Fruit fly (Drosophila melanogaster) whole organism, embryonic: ENCODE measurements around the gene Ugt36D1.

Experiments used
- Blimp-1 ChIP-seq: fragments of 200-800 bp; sonication (Bioruptor generic); optimal IDR thresholded peaks from 3 replicates; lab custom pipeline; 2018; ENCODE audit warnings: missing biosample characterization, missing genetic modification characterization, mild to moderate bottlenecking, moderate library complexity, missing genetic modification reagents
- C15 ChIP-seq: fragments of 200-800 bp; sonication (Bioruptor generic); IDR thresholded peaks from 3 replicates; pipeline ENCODE4 v1.3.6; 2022; ENCODE audit warnings: missing biosample characterization, missing genetic modification characterization
- CG10431 ChIP-seq: fragments of 200-800 bp; sonication (Bioruptor generic); optimal IDR thresholded peaks from 3 replicates; lab custom pipeline; 2018; ENCODE audit warnings: missing biosample characterization, mild to moderate bottlenecking, missing genetic modification characterization
- CG11093 ChIP-seq: fragments of 200-800 bp; sonication (Bioruptor generic); IDR thresholded peaks from 3 replicates; pipeline ENCODE4 v1.3.6; 2022; ENCODE audit warnings: missing biosample characterization, missing genetic modification characterization
- CG12155 ChIP-seq: fragments of 200-800 bp; sonication (Bioruptor generic); optimal IDR thresholded peaks from 3 replicates; lab custom pipeline; 2016; ENCODE audit warnings: missing biosample characterization, missing genetic modification characterization
- CG12769 ChIP-seq: fragments of 200-800 bp; sonication (Bioruptor generic); optimal IDR thresholded peaks from 2 replicates; lab custom pipeline; 2019; ENCODE audit warnings: missing biosample characterization, mild to moderate bottlenecking, missing genetic modification characterization, moderate library complexity
- CG14441 ChIP-seq: fragments of 200-800 bp; sonication (Bioruptor generic); IDR thresholded peaks from 2 replicates; pipeline ENCODE4 v1.3.6; 2022; ENCODE audit warnings: missing biosample characterization, missing genetic modification characterization
- CG15073 ChIP-seq: fragments of 200-800 bp; sonication (Bioruptor generic); optimal IDR thresholded peaks from 2 replicates; lab custom pipeline; 2016; ENCODE audit warnings: missing biosample characterization, missing genetic modification characterization
- CG16779 ChIP-seq: fragments of 200-800 bp; sonication (Bioruptor generic); IDR thresholded peaks from 2 replicates; pipeline ENCODE4 v1.3.6; 2022; ENCODE audit warnings: missing biosample characterization, missing genetic modification characterization
- CG17385 ChIP-seq: fragments of 200-800 bp; sonication (Bioruptor generic); optimal IDR thresholded peaks from 3 replicates; lab custom pipeline; 2018; ENCODE audit warnings: missing biosample characterization, mild to moderate bottlenecking, missing genetic modification characterization
- CG1792 ChIP-seq: fragments of 200-800 bp; sonication (Bioruptor generic); optimal IDR thresholded peaks from 2 replicates; lab custom pipeline; 2016; ENCODE audit warnings: missing biosample characterization, missing genetic modification characterization
- CG2199 ChIP-seq: fragments of 200-800 bp; sonication (Bioruptor generic); IDR thresholded peaks from 3 replicates; pipeline ENCODE4 v1.3.6; 2022; ENCODE audit warnings: missing biosample characterization, missing genetic modification characterization
- CG30020 ChIP-seq: fragments of 200-800 bp; optimal IDR thresholded peaks from 2 replicates; lab custom pipeline; 2019; ENCODE audit warnings: missing biosample characterization, mild to moderate bottlenecking, missing genetic modification characterization, moderate library complexity
- CG30431 ChIP-seq: fragments of 200-800 bp; sonication (Bioruptor generic); optimal IDR thresholded peaks from 2 replicates; lab custom pipeline; 2017; ENCODE audit warnings: missing biosample characterization, missing genetic modification characterization
- CG31441 ChIP-seq: fragments of 200-800 bp; sonication (Bioruptor generic); IDR thresholded peaks from 2 replicates; pipeline ENCODE4 v1.3.6; 2022; ENCODE audit warnings: missing biosample characterization, missing genetic modification characterization
- CG32772 ChIP-seq: fragments of 200-800 bp; sonication (Bioruptor generic); IDR thresholded peaks from 2 replicates; pipeline ENCODE4 v1.3.6; 2022; ENCODE audit warnings: missing biosample characterization, missing genetic modification characterization
- CG42726 ChIP-seq: fragments of 200-800 bp; sonication (Bioruptor generic); IDR thresholded peaks from 2 replicates; pipeline ENCODE4 v1.3.6; 2022; ENCODE audit warnings: missing biosample characterization, missing genetic modification characterization; ENCODE audit not compliant: partially characterized antibody
- CG5245 ChIP-seq: fragments of 200-800 bp; sonication (Bioruptor generic); optimal IDR thresholded peaks from 3 replicates; lab custom pipeline; 2016; ENCODE audit warnings: missing biosample characterization, missing genetic modification characterization
- CG6254 ChIP-seq: fragments of 200-800 bp; sonication (Bioruptor generic); optimal IDR thresholded peaks from 3 replicates; lab custom pipeline; 2017; ENCODE audit warnings: mild to moderate bottlenecking, missing biosample characterization, missing genetic modification reagents, missing genetic modification characterization
- CG6791 ChIP-seq: fragments of 200-800 bp; sonication (Bioruptor generic); IDR thresholded peaks from 3 replicates; pipeline ENCODE4 v1.3.6; 2022; ENCODE audit warnings: missing biosample characterization, missing genetic modification characterization; ENCODE audit not compliant: partially characterized antibody
- CG7357 ChIP-seq: fragments of 200-800 bp; sonication (Bioruptor generic); IDR thresholded peaks from 3 replicates; pipeline ENCODE4 v1.3.6; 2022; ENCODE audit warnings: missing biosample characterization, missing genetic modification characterization
- CG7987 ChIP-seq: fragments of 200-800 bp; sonication (Bioruptor generic); optimal IDR thresholded peaks from 2 replicates; lab custom pipeline; 2018; ENCODE audit warnings: missing biosample characterization, mild to moderate bottlenecking, missing genetic modification characterization, moderate library complexity
- CG8281 ChIP-seq: fragments of 200-800 bp; sonication (Bioruptor generic); optimal IDR thresholded peaks from 2 replicates; lab custom pipeline; 2018; ENCODE audit warnings: missing biosample characterization, mild to moderate bottlenecking, missing genetic modification characterization, moderate library complexity
- CG8924 ChIP-seq: fragments of 200-800 bp; optimal IDR thresholded peaks from 3 replicates; lab custom pipeline; 2019; ENCODE audit warnings: missing biosample characterization, mild to moderate bottlenecking, missing genetic modification characterization, moderate library complexity
- CG9215 ChIP-seq: fragments of 200-800 bp; sonication (Bioruptor generic); IDR thresholded peaks from 2 replicates; pipeline ENCODE4 v1.3.6; 2022; ENCODE audit warnings: missing biosample characterization, missing genetic modification characterization
- CTCF ChIP-seq: fragments of 200-800 bp; sonication (Bioruptor generic); optimal IDR thresholded peaks from 2 replicates; lab custom pipeline; 2017; ENCODE audit warnings: missing biosample characterization, mild to moderate bottlenecking, missing genetic modification characterization, moderate library complexity
- D19A ChIP-seq: fragments of 200-800 bp; optimal IDR thresholded peaks from 3 replicates; lab custom pipeline; 2019; ENCODE audit warnings: missing biosample characterization, mild to moderate bottlenecking, missing genetic modification characterization, moderate library complexity
- Deaf1 ChIP-seq: fragments of 200-800 bp; optimal IDR thresholded peaks from 3 replicates; lab custom pipeline; 2019; ENCODE audit warnings: missing biosample characterization, mild to moderate bottlenecking, missing genetic modification characterization, moderate library complexity
- ERR ChIP-seq: fragments of 200-800 bp; sonication (Bioruptor generic); optimal IDR thresholded peaks from 2 replicates; lab custom pipeline; 2016; ENCODE audit warnings: missing biosample characterization, missing genetic modification characterization
- Fer1 ChIP-seq: fragments of 200-800 bp; sonication (Bioruptor generic); optimal IDR thresholded peaks from 2 replicates; lab custom pipeline; 2017; ENCODE audit warnings: missing biosample characterization, mild to moderate bottlenecking, missing genetic modification characterization
- Gsc ChIP-seq: fragments of 200-800 bp; sonication (Bioruptor generic); IDR thresholded peaks from 2 replicates; pipeline ENCODE4 v1.3.6; 2022; ENCODE audit warnings: missing biosample characterization, missing genetic modification characterization
- Mad ChIP-seq: fragments of 200-800 bp; sonication (Bioruptor generic); optimal IDR thresholded peaks from 2 replicates; lab custom pipeline; 2016; ENCODE audit warnings: missing biosample characterization, missing genetic modification characterization
- Max ChIP-seq: fragments of 200-800 bp; sonication (Bioruptor generic); optimal IDR thresholded peaks from 2 replicates; lab custom pipeline; 2016; ENCODE audit warnings: missing biosample characterization, mild to moderate bottlenecking, missing genetic modification characterization
- NfI ChIP-seq: fragments of 200-800 bp; sonication (Bioruptor generic); optimal IDR thresholded peaks from 3 replicates; lab custom pipeline; 2018; ENCODE audit warnings: missing biosample characterization, mild to moderate bottlenecking, missing genetic modification characterization, moderate library complexity
- Xrp1 ChIP-seq: fragments of 200-800 bp; sonication (Bioruptor generic); IDR thresholded peaks from 2 replicates; pipeline ENCODE4 v1.3.6; 2022; ENCODE audit warnings: missing biosample characterization, missing genetic modification characterization
- aop ChIP-seq: fragments of 200-800 bp; sonication (Bioruptor generic); IDR thresholded peaks from 2 replicates; pipeline ENCODE4 v1.3.6; 2022; ENCODE audit warnings: missing biosample characterization, missing genetic modification characterization
- az2 ChIP-seq: fragments of 200-800 bp; sonication (Bioruptor generic); optimal IDR thresholded peaks from 3 replicates; lab custom pipeline; 2016; ENCODE audit warnings: missing biosample characterization, missing genetic modification characterization
- bowl ChIP-seq: fragments of 200-800 bp; sonication (Bioruptor generic); IDR thresholded peaks from 2 replicates; pipeline ENCODE4 v1.3.6; 2022; ENCODE audit warnings: missing biosample characterization, missing genetic modification characterization
- crp ChIP-seq, 2 experiments: fragments of 200-800 bp; sonication (Bioruptor generic); optimal IDR thresholded peaks; 2 replicates in 1 of 2; 3 replicates in 1 of 2; lab custom pipeline; 2017; ENCODE audit warnings: missing biosample characterization in 2 of 2, missing genetic modification characterization in 2 of 2, mild to moderate bottlenecking in 1 of 2, moderate library complexity in 1 of 2
- fd3F ChIP-seq: fragments of 200-800 bp; sonication (Bioruptor generic); optimal IDR thresholded peaks from 2 replicates; lab custom pipeline; 2018; ENCODE audit warnings: missing biosample characterization, mild to moderate bottlenecking, missing genetic modification characterization, moderate library complexity
- fd64A ChIP-seq: fragments of 200-800 bp; sonication (Bioruptor generic); optimal IDR thresholded peaks from 3 replicates; lab custom pipeline; 2018; ENCODE audit warnings: missing biosample characterization, mild to moderate bottlenecking, missing genetic modification characterization
- fru ChIP-seq: fragments of >200 bp; optimal IDR thresholded peaks from 2 replicates; lab custom pipeline; 2017
- gt ChIP-seq: fragments of 200-800 bp; sonication (Bioruptor generic); IDR thresholded peaks from 2 replicates; pipeline ENCODE4 v1.3.6; 2022; ENCODE audit warnings: missing biosample characterization, missing genetic modification characterization
- h ChIP-seq: fragments of >200 bp; optimal IDR thresholded peaks from 2 replicates; lab custom pipeline; 2017
- ham ChIP-seq: fragments of 200-800 bp; sonication (Bioruptor generic); IDR thresholded peaks from 2 replicates; pipeline ENCODE4 v1.3.6; 2022; ENCODE audit warnings: missing biosample characterization, missing genetic modification characterization
- jigr1 ChIP-seq: fragments of 200-800 bp; sonication (Bioruptor generic); IDR thresholded peaks from 3 replicates; pipeline ENCODE4 v1.3.6; 2022; ENCODE audit warnings: missing biosample characterization, missing genetic modification characterization
- kah ChIP-seq: fragments of 200-800 bp; sonication (Bioruptor generic); optimal IDR thresholded peaks from 2 replicates; lab custom pipeline; 2018; ENCODE audit warnings: missing biosample characterization, mild to moderate bottlenecking, missing genetic modification characterization
- nerfin-2 ChIP-seq: fragments of 200-800 bp; sonication (Bioruptor generic); IDR thresholded peaks from 2 replicates; pipeline ENCODE4 v1.3.6; 2022; ENCODE audit warnings: missing biosample characterization, missing genetic modification characterization; ENCODE audit not compliant: partially characterized antibody
- ro ChIP-seq: fragments of 200-800 bp; sonication (Bioruptor generic); IDR thresholded peaks from 2 replicates; pipeline ENCODE4 v1.3.6; 2022; ENCODE audit warnings: missing biosample characterization, missing genetic modification characterization
- stwl ChIP-seq: fragments of 200-800 bp; sonication (Bioruptor generic); optimal IDR thresholded peaks from 3 replicates; lab custom pipeline; 2018; ENCODE audit warnings: missing biosample characterization, mild to moderate bottlenecking, missing genetic modification characterization, moderate library complexity
- twi ChIP-seq: fragments of 200-800 bp; optimal IDR thresholded peaks from 2 replicates; lab custom pipeline; 2019; ENCODE audit warnings: missing biosample characterization, mild to moderate bottlenecking, missing genetic modification characterization, moderate library complexity
- yki ChIP-seq: fragments of >200 bp; optimal IDR thresholded peaks from 3 replicates; lab custom pipeline; 2018
- zfh1 ChIP-seq: fragments of 200-800 bp; sonication (Bioruptor generic); IDR thresholded peaks from 3 replicates; pipeline ENCODE4 v1.3.6; 2022; ENCODE audit warnings: missing biosample characterization, missing genetic modification characterization

The Ugt36D1 gene

DNA sequence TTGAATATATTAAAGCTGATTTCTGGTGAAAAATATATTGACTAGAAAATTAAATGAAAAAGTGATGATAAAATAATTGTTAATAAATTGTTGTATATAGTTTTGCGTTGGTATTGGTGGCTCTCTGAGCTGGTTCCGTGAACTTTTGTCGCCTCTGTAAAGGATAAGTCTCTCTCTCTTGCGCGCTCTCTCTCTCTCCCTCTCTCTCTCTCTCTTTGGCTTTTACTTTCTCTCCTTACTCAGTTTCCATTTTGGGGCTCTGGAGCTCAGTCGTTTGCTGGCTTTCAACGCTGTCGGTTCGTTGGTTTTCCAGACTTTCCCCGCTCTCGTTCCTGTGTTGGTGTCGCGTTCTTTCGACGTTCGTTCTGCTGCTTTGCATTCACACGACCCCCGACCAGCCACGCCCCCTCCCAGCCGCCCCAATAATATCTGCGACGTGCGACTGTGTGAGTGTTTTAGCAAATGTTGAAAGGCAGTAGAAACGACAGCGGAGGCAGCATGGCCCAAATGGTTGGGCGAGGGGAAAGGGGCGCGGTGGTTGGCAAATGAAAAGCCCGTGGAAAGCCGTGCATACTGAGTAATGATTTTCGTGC is 21.7 kb downstream of the Ugt36D1 start, which contains the start of gene CG17321 (continued):
- TF ChIP-seq az2 (GFP tag; lab: Kevin White, UChicago), result no peak
- no peak for TF ChIP-seq NfI (GFP tag; lab: Kevin White, UChicago)
- peak; percentile 19 for TF ChIP-seq CG17385 (GFP tag; lab: Kevin White, UChicago)
- TF ChIP-seq CG2199, result no peak
- no peak for TF ChIP-seq C15 (GFP tag; lab: Robert Waterston, UW)
- no peak for TF ChIP-seq Mad (GFP tag; lab: Kevin White, UChicago)
- TF ChIP-seq CG42726 (GFP tag; lab: Robert Waterston, UW), result no peak
- no peak for TF ChIP-seq CG1792
- no peak for TF ChIP-seq bowl (GFP tag; lab: Robert Waterston, UW)
- no peak for TF ChIP-seq CG10431
- no peak for TF ChIP-seq fd64A
- no peak for TF ChIP-seq CTCF (GFP tag; lab: Kevin White, UChicago)
- TF ChIP-seq D19A, result no peak
- TF ChIP-seq nerfin-2 (GFP tag; lab: Robert Waterston, UW), result 0 out of 2 replicates have a peak, but pooled peaks have one; percentile 18
- no peak for TF ChIP-seq CG14441
- no peak for TF ChIP-seq ro
- TF ChIP-seq CG11093 (GFP tag; lab: Robert Waterston, UW), result no peak
- no peak for TF ChIP-seq CG9215 (GFP tag; lab: Robert Waterston, UW)
- peak; percentile 64; the same call in 1 of the 2 replicates for TF ChIP-seq CG16779 (GFP tag; lab: Robert Waterston, UW)
- no peak for TF ChIP-seq zfh1 (GFP tag; lab: Robert Waterston, UW)
- no peak for TF ChIP-seq Fer1 (GFP tag; lab: Kevin White, UChicago)
- TF ChIP-seq ERR (GFP tag; lab: Kevin White, UChicago), result no peak
- TF ChIP-seq h (lab: Kevin White, UChicago), result no peak
- no peak for TF ChIP-seq crp (GFP tag; optimal IDR thresholded peaks at IDR 0.05; lab: Kevin White, UChicago)
- no peak for TF ChIP-seq Max
- no peak for TF ChIP-seq Gsc (GFP tag; lab: Robert Waterston, UW)
- TF ChIP-seq yki (lab: Kevin White, UChicago), result peak; percentile 22
- TF ChIP-seq kah (GFP tag; lab: Kevin White, UChicago), result no peak
- TF ChIP-seq fru (lab: Kevin White, UChicago), result no peak
- no peak for TF ChIP-seq Xrp1 (GFP tag; lab: Robert Waterston, UW)
- TF ChIP-seq gt (GFP tag; lab: Robert Waterston, UW), result no peak
- TF ChIP-seq CG7987 (GFP tag; lab: Kevin White, UChicago), result no peak
- no peak for TF ChIP-seq CG30431 (GFP tag; lab: Kevin White, UChicago)
- TF ChIP-seq CG12155 (GFP tag; lab: Kevin White, UChicago), result no peak
- no peak for TF ChIP-seq twi (tag; lab: Kevin White, UChicago)
- no peak for TF ChIP-seq stwl
- no peak for TF ChIP-seq CG5245 (GFP tag; lab: Kevin White, UChicago)
- TF ChIP-seq CG6254 (GFP tag; lab: Kevin White, UChicago), result no peak
- peak; percentile 51 for TF ChIP-seq Deaf1 (tag; lab: Kevin White, UChicago)
- no peak for TF ChIP-seq Blimp-1
- TF ChIP-seq fd3F, result no peak
- TF ChIP-seq CG12769, result no peak
- TF ChIP-seq CG8281, result no peak
- TF ChIP-seq CG6791 (GFP tag; lab: Robert Waterston, UW), result no peak
- TF ChIP-seq jigr1, result no peak
- no peak for TF ChIP-seq CG30020
- no peak for TF ChIP-seq aop (GFP tag; lab: Robert Waterston, UW)
- no peak for TF ChIP-seq CG15073 (GFP tag; lab: Kevin White, UChicago)
- no peak for TF ChIP-seq CG32772 (GFP tag; lab: Robert Waterston, UW)
- TF ChIP-seq ham (GFP tag; lab: Robert Waterston, UW), result no peak
- TF ChIP-seq CG31441 (GFP tag; lab: Robert Waterston, UW), result no peak
- 0 out of 3 replicates have a peak, but pooled peaks have one; percentile 25 for TF ChIP-seq CG7357 (GFP tag; lab: Robert Waterston, UW)
- TF ChIP-seq CG8924, result no peak
